Fruit fly (Drosophila melanogaster) whole organism, prepupa: ENCODE results near the gene EndoA.

Experiments
- Blimp-1 ChIP-seq: fragments of 200-800 bp; sonication (Bioruptor generic); optimal IDR thresholded peaks from 3 replicates; lab custom pipeline; 2017; ENCODE audit warnings: missing biosample characterization, missing genetic modification characterization, mild to moderate bottlenecking, moderate library complexity, missing genetic modification reagents
- CG10669 ChIP-seq: fragments of 200-800 bp; sonication (Bioruptor generic); optimal IDR thresholded peaks from 3 replicates; lab custom pipeline; 2018; ENCODE audit warnings: missing biosample characterization, mild to moderate bottlenecking, missing genetic modification characterization, moderate library complexity
- CG11294 ChIP-seq: fragments of 200-800 bp; sonication (Bioruptor generic); IDR thresholded peaks from 2 replicates; pipeline ENCODE4 v1.3.6; 2022; ENCODE audit warnings: missing biosample characterization, missing genetic modification characterization
- CG11762 ChIP-seq: fragments of 200-800 bp; sonication (Bioruptor generic); optimal IDR thresholded peaks from 3 replicates; lab custom pipeline; 2016; ENCODE audit warnings: missing biosample characterization, missing genetic modification characterization; ENCODE audit not compliant: insufficient read depth
- CG11902 ChIP-seq: fragments of 200-800 bp; sonication (Bioruptor generic); optimal IDR thresholded peaks from 3 replicates; lab custom pipeline; 2016; ENCODE audit warnings: missing biosample characterization, missing genetic modification characterization
- CG15336 ChIP-seq: fragments of 200-800 bp; sonication (Bioruptor generic); IDR thresholded peaks from 2 replicates; pipeline ENCODE4 v1.3.6; 2022; ENCODE audit warnings: missing biosample characterization, missing genetic modification characterization
- CG1621 ChIP-seq: fragments of 200-800 bp; sonication (Bioruptor generic); optimal IDR thresholded peaks from 3 replicates; lab custom pipeline; 2018; ENCODE audit warnings: missing biosample characterization, mild to moderate bottlenecking, missing genetic modification characterization
- CG16779 ChIP-seq: fragments of 200-800 bp; sonication (Bioruptor generic); optimal IDR thresholded peaks from 3 replicates; lab custom pipeline; 2017; ENCODE audit warnings: missing biosample characterization, mild to moderate bottlenecking, missing genetic modification characterization
- CG3032 ChIP-seq: fragments of 200-800 bp; optimal IDR thresholded peaks from 2 replicates; lab custom pipeline; 2019; ENCODE audit warnings: missing biosample characterization, mild to moderate bottlenecking, missing genetic modification characterization, moderate library complexity
- CG31627 ChIP-seq: fragments of 200-800 bp; sonication (Bioruptor generic); optimal IDR thresholded peaks from 3 replicates; lab custom pipeline; 2016; ENCODE audit warnings: missing biosample characterization, missing genetic modification characterization
- CG34406 ChIP-seq: fragments of 200-800 bp; sonication (Bioruptor generic); optimal IDR thresholded peaks from 3 replicates; lab custom pipeline; 2016; ENCODE audit warnings: missing biosample characterization, missing genetic modification characterization
- CG3919 ChIP-seq: fragments of 200-800 bp; sonication (Bioruptor generic); optimal IDR thresholded peaks from 3 replicates; lab custom pipeline; 2016; ENCODE audit warnings: missing biosample characterization, missing genetic modification characterization
- CG4318 ChIP-seq: fragments of 200-800 bp; sonication (Bioruptor generic); optimal IDR thresholded peaks from 3 replicates; lab custom pipeline; 2017; ENCODE audit warnings: missing biosample characterization, mild to moderate bottlenecking, missing genetic modification characterization
- CG6163 ChIP-seq: fragments of 200-800 bp; sonication (Bioruptor generic); IDR thresholded peaks from 3 replicates; pipeline ENCODE4 v1.3.6; 2022; ENCODE audit warnings: missing biosample characterization, missing genetic modification characterization
- CG6792 ChIP-seq: fragments of 200-800 bp; sonication (Bioruptor generic); optimal IDR thresholded peaks from 3 replicates; lab custom pipeline; 2016; ENCODE audit warnings: missing biosample characterization, missing genetic modification characterization
- CG6808 ChIP-seq: fragments of 200-800 bp; sonication (Bioruptor generic); optimal IDR thresholded peaks from 3 replicates; lab custom pipeline; 2017; ENCODE audit warnings: missing biosample characterization, missing genetic modification characterization, mild to moderate bottlenecking, moderate library complexity, missing genetic modification reagents
- CG6854 ChIP-seq: fragments of 200-800 bp; sonication (Bioruptor generic); optimal IDR thresholded peaks from 2 replicates; lab custom pipeline; 2017; ENCODE audit warnings: missing biosample characterization, mild to moderate bottlenecking, missing genetic modification characterization
- CG7368 ChIP-seq: fragments of 200-800 bp; sonication (Bioruptor generic); optimal IDR thresholded peaks from 3 replicates; lab custom pipeline; 2016; ENCODE audit warnings: missing biosample characterization, missing genetic modification characterization
- CG8119 ChIP-seq: fragments of 200-800 bp; sonication (Bioruptor generic); IDR thresholded peaks from 3 replicates; pipeline ENCODE4 v1.3.6; 2022; ENCODE audit warnings: missing biosample characterization, missing genetic modification characterization
- CG8319 ChIP-seq: fragments of 200-800 bp; sonication (Bioruptor generic); optimal IDR thresholded peaks from 3 replicates; lab custom pipeline; 2016; ENCODE audit warnings: missing biosample characterization, missing genetic modification characterization
- CG8632 ChIP-seq: fragments of 200-800 bp; sonication (Bioruptor generic); optimal IDR thresholded peaks from 3 replicates; lab custom pipeline; 2016; ENCODE audit warnings: missing biosample characterization, missing genetic modification characterization
- CG9139 ChIP-seq: fragments of 200-800 bp; sonication (Bioruptor generic); optimal IDR thresholded peaks from 3 replicates; lab custom pipeline; 2017; ENCODE audit warnings: missing biosample characterization, mild to moderate bottlenecking, missing genetic modification characterization
- Eip75B ChIP-seq: fragments of 200-800 bp; sonication (Bioruptor generic); optimal IDR thresholded peaks from 3 replicates; lab custom pipeline; 2016; ENCODE audit warnings: missing biosample characterization, missing genetic modification characterization
- Eip78C ChIP-seq: fragments of 200-800 bp; sonication (Bioruptor generic); peaks from one replicate; lab custom pipeline; 2016; ENCODE audit warnings: missing biosample characterization, missing genetic modification characterization
- Eip93F ChIP-seq: fragments of 200-800 bp; sonication (Bioruptor generic); optimal IDR thresholded peaks from 2 replicates; lab custom pipeline; 2016; ENCODE audit warnings: missing biosample characterization, mild to moderate bottlenecking, missing genetic modification characterization
- Ets21C ChIP-seq: fragments of 200-800 bp; sonication (Bioruptor generic); optimal IDR thresholded peaks from 3 replicates; lab custom pipeline; 2016; ENCODE audit warnings: missing biosample characterization, missing genetic modification characterization
- Ets96B ChIP-seq: fragments of 200-800 bp; optimal IDR thresholded peaks from 2 replicates; lab custom pipeline; 2019; ENCODE audit warnings: missing biosample characterization, mild to moderate bottlenecking, missing genetic modification characterization, moderate library complexity
- Gug ChIP-seq: fragments of 200-800 bp; sonication (Bioruptor generic); IDR thresholded peaks from 2 replicates; pipeline ENCODE4 v1.3.6; 2022; ENCODE audit warnings: missing biosample characterization, missing genetic modification characterization
- Hr38 ChIP-seq: sonication (Bioruptor generic); optimal IDR thresholded peaks from 2 replicates; lab custom pipeline; 2016; ENCODE audit warnings: missing biosample characterization, missing genetic modification characterization
- Hr4 ChIP-seq: fragments of 200-800 bp; sonication (Bioruptor generic); optimal IDR thresholded peaks from 3 replicates; lab custom pipeline; 2016; ENCODE audit warnings: missing biosample characterization, missing genetic modification characterization
- Lpt ChIP-seq: fragments of 200-800 bp; sonication (Bioruptor generic); optimal IDR thresholded peaks from 3 replicates; lab custom pipeline; 2016; ENCODE audit warnings: missing biosample characterization, missing genetic modification characterization
- Met ChIP-seq: fragments of 200-800 bp; sonication (Bioruptor generic); optimal IDR thresholded peaks from 3 replicates; lab custom pipeline; 2016; ENCODE audit warnings: missing biosample characterization, missing genetic modification characterization
- OdsH ChIP-seq: fragments of 200-800 bp; sonication (Bioruptor generic); optimal IDR thresholded peaks from 3 replicates; lab custom pipeline; 2016; ENCODE audit warnings: missing biosample characterization, missing genetic modification characterization
- Smox ChIP-seq: fragments of 200-800 bp; sonication (Bioruptor generic); optimal IDR thresholded peaks from 3 replicates; lab custom pipeline; 2016; ENCODE audit warnings: missing biosample characterization, missing genetic modification characterization
- Sox102F ChIP-seq: fragments of 200-800 bp; sonication (Bioruptor generic); optimal IDR thresholded peaks from 2 replicates; lab custom pipeline; 2016; ENCODE audit warnings: missing biosample characterization, mild to moderate bottlenecking, missing genetic modification characterization
- Sox14 ChIP-seq: fragments of 200-800 bp; sonication (Bioruptor generic); optimal IDR thresholded peaks from 3 replicates; lab custom pipeline; 2016; ENCODE audit warnings: missing biosample characterization, missing genetic modification characterization
- Sox15 ChIP-seq: fragments of 200-800 bp; sonication (Bioruptor generic); optimal IDR thresholded peaks from 3 replicates; lab custom pipeline; 2016; ENCODE audit warnings: missing biosample characterization, missing genetic modification characterization
- achi ChIP-seq: fragments of 200-800 bp; sonication (Bioruptor generic); optimal IDR thresholded peaks from 3 replicates; lab custom pipeline; 2016; ENCODE audit warnings: missing biosample characterization, missing genetic modification characterization
- acj6 ChIP-seq: fragments of 200-800 bp; sonication (Bioruptor generic); optimal IDR thresholded peaks from 3 replicates; lab custom pipeline; 2016; ENCODE audit warnings: missing biosample characterization, missing genetic modification characterization
- dac ChIP-seq: fragments of 200-800 bp; sonication (Bioruptor generic); optimal IDR thresholded peaks from 2 replicates; lab custom pipeline; 2017; ENCODE audit warnings: missing biosample characterization, mild to moderate bottlenecking, missing genetic modification characterization
- dsx ChIP-seq: fragments of 200-800 bp; optimal IDR thresholded peaks from 3 replicates; lab custom pipeline; 2019; ENCODE audit warnings: missing biosample characterization, mild to moderate bottlenecking, missing genetic modification characterization, moderate library complexity; ENCODE audit not compliant: poor library complexity, severe bottlenecking
- eg ChIP-seq: fragments of 200-800 bp; sonication (Bioruptor generic); IDR thresholded peaks from 3 replicates; pipeline ENCODE4 v1.3.6; 2022; ENCODE audit warnings: missing biosample characterization, missing genetic modification characterization
- esn ChIP-seq: fragments of 200-800 bp; sonication (Bioruptor generic); optimal IDR thresholded peaks from 2 replicates; lab custom pipeline; 2016; ENCODE audit warnings: missing biosample characterization, mild to moderate bottlenecking, missing genetic modification characterization, moderate library complexity
- fd59A ChIP-seq: fragments of 200-800 bp; sonication (Bioruptor generic); optimal IDR thresholded peaks from 2 replicates; lab custom pipeline; 2017; ENCODE audit warnings: missing biosample characterization, mild to moderate bottlenecking, missing genetic modification characterization, missing genetic modification reagents
- fd85E ChIP-seq: fragments of 200-800 bp; sonication (Bioruptor generic); optimal IDR thresholded peaks from 3 replicates; lab custom pipeline; 2016; ENCODE audit warnings: missing biosample characterization, missing genetic modification characterization
- fkh ChIP-seq: fragments of 200-800 bp; sonication (Bioruptor generic); optimal IDR thresholded peaks from 3 replicates; lab custom pipeline; 2017; ENCODE audit warnings: missing biosample characterization, mild to moderate bottlenecking, missing genetic modification characterization, moderate library complexity
- net ChIP-seq: fragments of 200-800 bp; sonication (Bioruptor generic); optimal IDR thresholded peaks from 3 replicates; lab custom pipeline; 2016; ENCODE audit warnings: missing biosample characterization, missing genetic modification characterization
- pdm3 ChIP-seq: fragments of 200-800 bp; sonication (Bioruptor generic); optimal IDR thresholded peaks from 3 replicates; lab custom pipeline; 2016; ENCODE audit warnings: missing biosample characterization, missing genetic modification characterization
- ss ChIP-seq, 2 experiments: fragments of 200-800 bp; sonication (Bioruptor generic); optimal IDR thresholded peaks; 2 replicates in 1 of 2; 3 replicates in 1 of 2; lab custom pipeline; 2017 to 2018; ENCODE audit warnings: mild to moderate bottlenecking in 2 of 2, missing biosample characterization in 2 of 2, missing genetic modification characterization in 2 of 2, moderate library complexity in 1 of 2
- svp ChIP-seq: fragments of 200-800 bp; sonication (Bioruptor generic); peaks from one replicate; lab custom pipeline; 2016; ENCODE audit warnings: missing biosample characterization, missing genetic modification characterization
- topi ChIP-seq: fragments of 200-800 bp; sonication (Bioruptor generic); optimal IDR thresholded peaks from 3 replicates; lab custom pipeline; 2016; ENCODE audit warnings: missing biosample characterization, missing genetic modification characterization

The EndoA gene

DNA sequence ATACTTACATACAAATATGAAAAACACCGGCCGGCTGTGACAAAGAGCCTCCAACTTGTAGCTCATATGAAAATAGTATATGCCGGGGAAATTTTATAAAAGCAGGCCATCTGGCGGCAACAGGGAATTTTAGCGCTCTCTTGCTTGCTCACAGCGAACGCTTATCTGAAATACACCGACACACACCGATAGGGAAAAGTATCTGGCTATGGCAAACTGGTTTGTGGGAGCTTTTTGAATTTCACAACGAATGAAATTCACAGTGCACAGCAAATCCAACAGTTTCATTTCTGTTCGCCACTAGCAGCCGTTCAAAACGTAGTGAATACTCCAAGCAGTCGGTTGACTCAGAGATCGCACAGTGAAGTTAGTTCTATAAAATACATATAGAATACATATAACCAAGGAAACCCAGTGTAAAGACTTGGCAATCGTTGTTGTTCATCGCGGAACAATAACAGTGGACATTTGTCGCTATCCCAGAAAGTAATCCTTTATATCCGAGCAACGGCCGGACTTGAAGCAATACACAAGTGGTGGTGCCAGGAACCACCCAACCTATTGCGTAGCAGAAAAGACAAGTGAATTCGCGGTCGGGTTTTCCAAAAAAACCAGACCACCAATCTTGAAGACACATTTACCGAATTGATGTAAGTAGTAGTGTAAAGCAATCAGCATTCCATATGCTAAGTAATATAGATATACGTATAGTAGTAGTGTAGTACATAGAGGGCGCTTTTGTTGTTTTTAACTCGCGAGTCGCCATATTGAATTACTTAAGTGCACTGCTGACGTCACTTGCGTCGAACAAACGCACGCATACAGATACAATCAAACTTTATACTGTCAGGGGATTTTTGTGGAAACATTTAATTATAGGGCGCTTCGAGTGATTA, 11.8 kb downstream of the EndoA start:
- TF ChIP-seq fd85E (GFP tag; lab: Kevin White, UChicago) (no peak), CG31627 (GFP tag; lab: Kevin White, UChicago) (no peak), pdm3 (GFP tag; lab: Kevin White, UChicago) (peak; percentile 26), CG3919 (GFP tag; lab: Kevin White, UChicago) (peak; percentile 54), CG6163 (GFP tag; lab: Robert Waterston, UW) (peak; percentile 50), OdsH (GFP tag; lab: Kevin White, UChicago) (no peak), CG1621 (tag; lab: Kevin White, UChicago) (no peak), dsx (GFP tag; lab: Kevin White, UChicago) (peak; percentile 51), CG11902 (no peak), acj6 (GFP tag; lab: Kevin White, UChicago) (no peak), CG15336 (GFP tag; lab: Robert Waterston, UW) (no peak), Gug (GFP tag; lab: Robert Waterston, UW) (no peak), fd59A (GFP tag; lab: Kevin White, UChicago) (no peak), CG7368 (peak; percentile 4), fkh (GFP tag; lab: Kevin White, UChicago) (no peak), Ets96B (tag; lab: Kevin White, UChicago) (no peak), CG9139 (GFP tag; lab: Kevin White, UChicago) (peak; percentile 67), achi (GFP tag; lab: Kevin White, UChicago) (no peak), topi (GFP tag; lab: Kevin White, UChicago) (peak; percentile 36), Eip93F (peak; percentile 54), CG3032 (tag; lab: Kevin White, UChicago) (no peak), CG34406 (no peak), net (GFP tag; lab: Kevin White, UChicago) (peak; percentile 51), Hr4 (GFP tag; lab: Kevin White, UChicago) (no peak), CG6854 (GFP tag; lab: Kevin White, UChicago) (peak; percentile 81), Met (GFP tag; lab: Kevin White, UChicago) (peak; percentile 51), CG6792 (no peak), CG10669 (GFP tag; lab: Kevin White, UChicago) (peak; percentile 5), Sox15 (no peak), Ets21C (GFP tag; lab: Kevin White, UChicago) (no peak), Lpt (GFP tag; lab: Kevin White, UChicago) (no peak), Eip78C (GFP tag; lab: Kevin White, UChicago) (peak; percentile 65), Sox14 (GFP tag; lab: Kevin White, UChicago) (peak; percentile 22), CG8319 (GFP tag; lab: Kevin White, UChicago) (no peak), Eip75B (peak; percentile 54), CG6808 (peak; percentile 17), svp (GFP tag; lab: Kevin White, UChicago) (peak; percentile 81), Blimp-1 (GFP tag; lab: Kevin White, UChicago) (no peak), CG16779 (peak; percentile 23), Sox102F (GFP tag; lab: Kevin White, UChicago) (peak; percentile 63), esn (GFP tag; lab: Kevin White, UChicago) (peak; percentile 57), ss (GFP tag; optimal IDR thresholded peaks at IDR 0.05; lab: Kevin White, UChicago) (peak in 1 of 2 experiments; percentile 64), dac (GFP tag; lab: Kevin White, UChicago) (no peak), CG11762 (no peak), CG8632 (GFP tag; lab: Kevin White, UChicago) (no peak), CG11294 (GFP tag; lab: Robert Waterston, UW) (no peak), CG4318 (GFP tag; lab: Kevin White, UChicago) (no peak), Hr38 (GFP tag; lab: Kevin White, UChicago) (no peak), Smox (GFP tag; lab: Kevin White, UChicago) (no peak), eg (GFP tag; lab: Robert Waterston, UW) (peak; percentile 33; the same call in 1 of the 3 replicates), CG8119 (no peak)
